Fruit fly (Drosophila melanogaster): Measurements from ENCODE around the gene CG10907.

CG10907 gene

DNA sequence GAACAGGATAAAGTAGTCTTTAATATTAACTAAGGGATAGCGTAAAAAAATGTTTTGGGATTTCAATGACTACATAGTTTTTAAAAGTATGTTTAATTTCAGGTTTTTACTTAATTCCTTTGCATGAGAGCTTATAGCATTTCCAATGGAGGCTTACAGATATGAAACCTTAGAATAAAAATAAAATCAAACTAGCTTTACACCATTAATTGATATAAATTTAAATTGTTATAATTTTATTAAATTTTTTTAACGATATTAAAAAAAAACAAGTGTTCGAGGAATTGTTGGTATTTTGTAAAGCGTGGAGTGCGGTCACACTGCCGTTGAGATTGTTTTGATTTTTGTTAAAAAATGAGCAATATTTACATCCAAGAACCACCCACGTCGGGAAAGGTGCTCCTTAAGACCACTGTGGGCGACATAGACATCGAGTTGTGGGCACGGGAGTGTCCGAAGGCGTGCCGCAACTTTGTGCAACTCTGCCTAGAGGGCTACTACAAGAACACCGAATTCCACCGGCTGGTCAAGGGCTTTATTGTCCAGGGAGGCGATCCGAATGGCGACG lies at the start of gene CG10907, which contains the start of gene twy:
TSS of gene CG10907 (plus strand) at position 282 of the 568 bp plus-strand sequence.
TSS of gene twy (minus strand) at position 51 of the 568 bp plus-strand sequence.
- TF ChIP-seq CG8478 (optimal IDR thresholded peaks at IDR 0.05), result no peak

DNA sequence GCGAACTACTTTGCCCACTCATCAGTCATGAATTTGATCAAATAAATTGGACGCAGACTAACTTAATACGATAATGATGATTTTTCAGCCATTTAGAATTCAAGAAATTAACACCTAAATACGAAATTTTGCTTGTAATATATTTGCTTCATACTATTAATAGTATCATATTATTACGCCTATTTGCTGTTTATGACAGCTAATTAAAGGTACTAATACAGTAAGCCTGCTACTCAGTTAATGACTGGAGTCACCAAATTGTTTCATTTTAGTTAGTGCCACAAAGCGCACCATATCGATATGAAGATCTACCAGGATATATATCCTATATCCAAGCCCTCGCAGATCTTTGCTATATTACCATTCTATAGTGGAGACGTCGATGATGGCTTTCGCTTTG lies 42.3 kb upstream of the CG10907 start, which contains the start of gene Gr68a:
TSS of gene Gr68a (plus strand) at position 301 of the 400 bp plus-strand sequence.
- TF ChIP-seq EcR (GFP tag; optimal IDR thresholded peaks at IDR 0.05) (no peak), Dll (optimal IDR thresholded peaks at IDR 0.05) (no peak), CG8478 (optimal IDR thresholded peaks at IDR 0.05) (no peak), psq (optimal IDR thresholded peaks at IDR 0.05) (no peak), usp (GFP tag; optimal IDR thresholded peaks at IDR 0.05) (no peak), pan (optimal IDR thresholded peaks at IDR 0.05) (no peak)

DNA sequence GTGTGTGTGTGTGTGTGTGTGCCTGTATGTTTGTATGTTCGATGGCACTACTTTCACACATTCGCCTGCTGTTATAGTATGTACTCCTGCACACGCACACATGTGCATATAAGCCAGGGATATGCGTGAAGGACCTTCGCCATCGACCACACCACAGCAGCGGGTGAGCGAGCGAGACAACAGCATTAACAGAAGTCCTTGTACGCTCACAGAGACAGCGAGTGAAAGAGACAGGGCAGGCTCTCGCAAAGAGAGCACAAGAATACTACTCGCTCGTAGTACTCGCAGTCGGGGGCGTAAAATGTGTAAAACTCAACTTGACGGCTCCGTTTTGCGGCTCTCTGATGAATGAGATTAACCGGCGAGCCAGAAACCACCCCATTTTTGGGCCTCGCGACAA lies 28.4 kb upstream of the CG10907 start:
- TF ChIP-seq EcR (GFP tag; optimal IDR thresholded peaks at IDR 0.05) (no peak), pan (optimal IDR thresholded peaks at IDR 0.05) (no peak), psq (optimal IDR thresholded peaks at IDR 0.05) (no peak), CG8478 (optimal IDR thresholded peaks at IDR 0.05) (no peak), Dll (optimal IDR thresholded peaks at IDR 0.05) (no peak), usp (GFP tag; optimal IDR thresholded peaks at IDR 0.05) (no peak)

DNA sequence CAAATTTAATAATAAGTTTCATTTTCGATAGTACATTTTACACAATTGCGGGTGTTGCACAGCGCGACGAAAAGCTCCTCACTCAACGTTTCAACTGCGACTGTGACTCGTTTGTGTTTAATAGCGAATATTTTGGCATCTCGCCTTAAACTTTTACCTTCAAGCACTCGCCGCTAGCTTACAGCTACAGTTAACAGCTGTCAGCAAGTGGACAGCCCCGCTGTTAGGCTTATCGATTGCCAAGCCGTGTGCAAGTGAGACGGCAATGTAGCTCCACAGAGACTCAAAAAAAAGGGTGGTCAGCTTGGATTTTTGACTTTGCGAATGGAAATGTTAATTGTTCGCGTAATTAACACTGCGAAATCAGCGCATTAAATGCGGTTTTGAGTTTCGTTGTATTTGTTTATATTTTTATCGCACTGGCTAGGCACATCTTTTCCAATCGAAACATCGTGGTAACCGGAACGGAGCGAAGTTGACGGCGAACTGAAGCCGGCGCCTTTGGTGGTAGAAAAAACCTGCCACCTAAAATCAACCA lies 27.6 kb upstream of the CG10907 start, which contains the start of gene loaf:
TSS of gene loaf (minus strand) at position 488 of the 538 bp plus-strand sequence.
- TF ChIP-seq pan (optimal IDR thresholded peaks at IDR 0.05) (no peak), Dll (optimal IDR thresholded peaks at IDR 0.05) (no peak), CG8478 (optimal IDR thresholded peaks at IDR 0.05) (no peak), usp (GFP tag; optimal IDR thresholded peaks at IDR 0.05) (no peak), psq (optimal IDR thresholded peaks at IDR 0.05) (no peak), EcR (GFP tag; optimal IDR thresholded peaks at IDR 0.05) (no peak)

DNA sequence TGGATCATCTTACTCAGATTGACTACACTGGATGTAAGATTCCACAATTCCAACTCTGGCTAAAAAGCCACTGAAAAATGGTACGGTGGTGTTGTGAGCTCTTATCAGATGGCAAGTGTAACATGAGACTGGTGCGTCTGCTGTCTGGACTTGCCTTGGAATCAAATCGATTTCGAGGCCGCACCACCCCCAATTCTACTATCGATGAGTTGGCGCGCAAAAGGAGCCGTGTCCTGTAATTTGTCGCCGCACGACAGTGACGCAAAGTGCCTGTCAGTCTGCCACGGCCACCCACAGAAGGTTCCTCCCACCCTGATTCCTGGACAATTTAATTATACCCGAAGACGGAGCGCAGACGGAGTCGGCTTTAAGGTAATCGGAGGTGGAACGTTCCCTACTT lies 26.8 kb upstream of the CG10907 start:
- no peak for TF ChIP-seq CG8478 (optimal IDR thresholded peaks at IDR 0.05)
- no peak for TF ChIP-seq Dll (optimal IDR thresholded peaks at IDR 0.05)
- no peak for TF ChIP-seq pan (optimal IDR thresholded peaks at IDR 0.05)
- no peak for TF ChIP-seq usp (GFP tag; optimal IDR thresholded peaks at IDR 0.05)
- no peak for TF ChIP-seq EcR (GFP tag; optimal IDR thresholded peaks at IDR 0.05)

DNA sequence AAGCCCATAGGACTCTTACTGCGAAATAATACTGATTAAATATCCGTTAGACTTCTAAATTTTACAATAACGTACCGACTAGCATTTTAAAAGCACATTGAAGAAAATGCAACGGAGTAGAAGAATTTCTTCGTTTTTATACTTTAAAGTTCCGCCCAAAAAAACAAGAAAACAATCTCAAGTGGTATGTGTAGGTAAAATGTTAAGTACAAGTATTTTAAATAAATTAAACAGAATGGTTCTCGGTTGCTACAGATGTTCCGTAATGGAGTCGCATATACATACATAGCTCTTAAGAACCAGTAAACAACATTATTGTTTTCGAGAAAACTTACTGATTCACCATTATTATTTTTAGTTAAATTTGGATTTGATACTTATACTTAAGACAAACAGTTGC lies 21.3 kb upstream of the CG10907 start, which contains the start of gene Muc68D:
TSS of gene Muc68D (minus strand) at position 101 of the 400 bp plus-strand sequence.
- TF ChIP-seq pan (optimal IDR thresholded peaks at IDR 0.05) (no peak), psq (optimal IDR thresholded peaks at IDR 0.05) (no peak), Dll (optimal IDR thresholded peaks at IDR 0.05) (no peak), EcR (GFP tag; optimal IDR thresholded peaks at IDR 0.05) (no peak), CG8478 (optimal IDR thresholded peaks at IDR 0.05) (no peak), usp (GFP tag; optimal IDR thresholded peaks at IDR 0.05) (no peak)

DNA sequence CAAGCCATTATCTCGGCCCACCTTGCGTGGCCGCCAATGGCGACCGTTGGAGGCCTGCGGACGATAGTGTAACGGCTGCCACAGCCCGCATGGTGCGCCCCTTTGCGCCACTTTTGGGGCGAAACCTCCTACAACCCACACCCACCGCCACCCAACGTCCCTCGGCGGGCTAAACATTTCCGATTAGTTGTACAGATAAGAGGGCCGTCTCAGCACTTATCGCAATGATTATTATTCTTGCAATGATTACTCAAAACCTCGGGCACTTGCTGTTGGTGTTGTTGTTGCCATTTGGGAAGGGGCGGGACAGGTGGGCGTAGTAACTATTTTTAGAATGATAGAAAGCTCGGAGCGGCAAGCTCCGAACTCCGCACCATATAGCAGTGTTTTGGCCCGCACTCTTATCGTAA lies 20.7 kb upstream of the CG10907 start:
- no peak for TF ChIP-seq EcR (GFP tag; optimal IDR thresholded peaks at IDR 0.05)
- no peak for TF ChIP-seq Dll (optimal IDR thresholded peaks at IDR 0.05)
- TF ChIP-seq pan (optimal IDR thresholded peaks at IDR 0.05), result no peak
- TF ChIP-seq psq (optimal IDR thresholded peaks at IDR 0.05), result no peak
- TF ChIP-seq CG8478 (optimal IDR thresholded peaks at IDR 0.05), result no peak
- no peak for TF ChIP-seq usp (GFP tag; optimal IDR thresholded peaks at IDR 0.05)

DNA sequence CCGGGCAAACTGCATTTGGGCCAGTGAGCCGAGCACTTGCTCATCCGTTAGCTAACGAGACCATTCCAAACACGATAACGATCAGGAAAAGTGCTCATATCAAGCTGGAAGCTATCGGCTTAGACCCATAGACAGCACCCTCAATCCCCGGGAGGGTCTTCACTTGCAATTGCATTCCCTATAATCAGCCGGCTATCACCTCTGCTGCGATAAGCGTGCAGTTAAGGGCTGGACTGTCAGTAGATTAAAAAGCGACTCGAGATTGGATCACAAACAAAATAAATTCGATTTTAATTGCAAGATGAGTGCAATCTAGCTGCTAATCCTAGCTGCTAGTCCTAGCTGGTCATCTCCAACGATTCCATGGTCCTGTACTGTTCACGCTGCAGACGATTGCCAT lies 19.5 kb upstream of the CG10907 start:
- TF ChIP-seq usp (GFP tag; optimal IDR thresholded peaks at IDR 0.05) (no peak), Dll (optimal IDR thresholded peaks at IDR 0.05) (no peak), EcR (GFP tag; optimal IDR thresholded peaks at IDR 0.05) (no peak)

DNA sequence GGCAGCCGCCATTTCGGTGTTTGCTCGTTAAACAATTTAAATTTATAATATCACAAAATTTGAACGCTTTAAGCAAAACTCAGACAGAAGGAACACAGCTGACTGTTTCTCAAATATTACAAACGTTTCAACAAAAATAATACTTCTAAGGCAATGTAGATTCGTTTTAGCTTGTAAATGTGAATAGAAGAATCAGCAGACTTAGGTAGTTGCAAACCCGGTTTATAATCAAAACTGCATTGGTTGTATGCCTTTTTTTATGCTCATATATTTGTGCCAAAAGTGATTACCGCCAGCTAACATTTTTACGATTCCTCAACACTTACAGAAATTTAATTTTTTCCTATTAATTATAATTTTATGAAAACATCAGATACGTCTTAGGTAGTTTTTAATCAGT lies 18.9 kb upstream of the CG10907 start, which contains the start of gene Tim13:
TSS of gene Tim13 (minus strand) at position 101 of the 400 bp plus-strand sequence.
- TF ChIP-seq EcR (GFP tag; optimal IDR thresholded peaks at IDR 0.05), result no peak
- no peak for TF ChIP-seq pan (optimal IDR thresholded peaks at IDR 0.05)
- no peak for TF ChIP-seq usp (GFP tag; optimal IDR thresholded peaks at IDR 0.05)
- TF ChIP-seq psq (optimal IDR thresholded peaks at IDR 0.05), result no peak
- TF ChIP-seq Dll (optimal IDR thresholded peaks at IDR 0.05), result no peak
- TF ChIP-seq CG8478 (optimal IDR thresholded peaks at IDR 0.05), result no peak

DNA sequence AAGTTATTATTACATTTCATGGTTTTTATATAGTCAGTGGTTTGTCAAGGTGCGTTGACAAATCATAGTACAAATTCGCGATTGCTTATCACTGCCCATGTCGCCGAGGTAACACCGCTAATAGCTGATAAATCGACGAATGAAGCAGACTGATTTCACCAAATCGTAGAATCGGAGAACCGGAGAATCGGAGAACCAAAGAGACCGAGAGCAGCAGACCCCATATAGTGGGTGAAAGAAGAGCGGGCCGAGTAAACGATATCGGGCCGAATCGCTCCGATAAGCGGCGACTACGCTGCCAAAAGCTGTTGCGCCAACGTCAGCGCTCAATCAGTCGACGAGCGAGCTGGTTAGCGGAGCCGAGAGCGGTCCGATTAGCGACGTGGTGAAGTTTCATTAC lies 16.6 kb upstream of the CG10907 start, which contains the start of gene CG14131:
TSS of gene CG14131 (plus strand) at position 343 of the 400 bp plus-strand sequence.
- TF ChIP-seq EcR (GFP tag; optimal IDR thresholded peaks at IDR 0.05) (no peak), usp (GFP tag; optimal IDR thresholded peaks at IDR 0.05) (no peak), psq (optimal IDR thresholded peaks at IDR 0.05) (no peak), CG8478 (optimal IDR thresholded peaks at IDR 0.05) (no peak), Dll (optimal IDR thresholded peaks at IDR 0.05) (no peak), pan (optimal IDR thresholded peaks at IDR 0.05) (no peak)

DNA sequence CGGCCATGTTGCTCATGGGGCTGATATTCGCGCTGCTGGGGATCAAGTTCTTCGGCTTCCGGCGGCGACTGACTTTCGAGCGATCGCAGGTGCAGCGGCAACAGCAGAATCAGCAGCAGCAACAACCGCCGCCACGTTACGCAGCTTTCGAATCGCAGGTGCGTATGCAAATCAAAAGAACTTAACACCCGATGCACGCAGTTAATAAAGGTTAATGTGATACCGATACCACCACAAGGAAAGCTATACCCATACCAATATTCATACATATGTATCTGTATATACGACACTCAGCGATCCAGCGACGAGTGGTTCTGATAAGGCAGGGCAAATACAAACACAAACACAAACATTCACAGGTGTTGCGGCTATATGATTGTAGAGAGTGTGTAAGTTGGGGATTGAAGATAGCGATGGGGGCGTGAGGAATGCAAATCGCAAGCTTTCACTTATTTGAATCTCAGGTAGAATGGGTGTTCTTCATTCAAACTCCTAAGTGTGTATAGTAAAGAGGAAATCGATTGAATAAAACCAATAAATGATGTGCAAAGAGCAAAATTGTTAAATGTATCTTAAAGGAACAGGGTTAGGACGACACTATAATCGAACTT lies 15.9 kb upstream of the CG10907 start:
- TF ChIP-seq usp (GFP tag; optimal IDR thresholded peaks at IDR 0.05), result no peak

DNA sequence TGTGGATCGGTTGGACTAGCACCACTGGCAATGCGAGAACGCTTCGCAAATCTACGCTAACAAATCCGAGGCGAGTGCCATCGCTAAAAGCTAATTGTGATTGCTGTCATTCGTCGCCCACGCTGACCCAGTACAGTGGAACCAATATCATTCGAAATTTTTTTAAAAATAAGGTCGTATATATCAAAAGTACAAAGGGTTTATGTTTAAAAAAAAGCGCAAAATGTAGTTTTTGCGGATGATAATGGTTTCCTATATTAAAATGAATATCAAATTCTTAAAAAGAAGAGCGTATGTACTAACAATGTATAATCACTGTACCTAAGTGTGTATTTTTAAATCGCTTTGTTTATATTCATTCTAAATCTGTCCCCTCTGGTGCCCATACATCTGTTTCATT lies 8.0 kb upstream of the CG10907 start:
- TF ChIP-seq Dll (optimal IDR thresholded peaks at IDR 0.05) (no peak), EcR (GFP tag; optimal IDR thresholded peaks at IDR 0.05) (no peak), CG8478 (optimal IDR thresholded peaks at IDR 0.05) (no peak), pan (optimal IDR thresholded peaks at IDR 0.05) (no peak), usp (GFP tag; optimal IDR thresholded peaks at IDR 0.05) (no peak), psq (optimal IDR thresholded peaks at IDR 0.05) (no peak)
